Fruit fly (Drosophila melanogaster) whole organism, embryonic: ENCODE data around the gene HisCl1.

Source experiments
- Aef1 ChIP-seq: fragments of 200-800 bp; sonication (Bioruptor generic); IDR thresholded peaks from 3 replicates; pipeline ENCODE4 v1.3.6; 2022; ENCODE audit warnings: missing biosample characterization, missing genetic modification characterization
- CG10274 ChIP-seq: fragments of 200-800 bp; sonication (Bioruptor generic); optimal IDR thresholded peaks from 3 replicates; lab custom pipeline; 2017; ENCODE audit warnings: missing biosample characterization, mild to moderate bottlenecking, missing genetic modification characterization
- CG11085 ChIP-seq: fragments of 200-800 bp; sonication (Bioruptor generic); IDR thresholded peaks from 2 replicates; pipeline ENCODE4 v1.3.6; 2022; ENCODE audit warnings: missing biosample characterization, missing genetic modification characterization
- CG11093 ChIP-seq: fragments of 200-800 bp; sonication (Bioruptor generic); IDR thresholded peaks from 3 replicates; pipeline ENCODE4 v1.3.6; 2022; ENCODE audit warnings: missing biosample characterization, missing genetic modification characterization
- CG1233 ChIP-seq: fragments of 200-800 bp; sonication (Bioruptor generic); optimal IDR thresholded peaks from 4 replicates; lab custom pipeline; 2018; ENCODE audit warnings: missing biosample characterization, mild to moderate bottlenecking, missing genetic modification characterization
- CG13775 ChIP-seq: fragments of 200-800 bp; sonication (Bioruptor generic); optimal IDR thresholded peaks from 3 replicates; lab custom pipeline; 2017; ENCODE audit warnings: missing biosample characterization, mild to moderate bottlenecking, missing genetic modification characterization
- CG14050 ChIP-seq: fragments of 200-800 bp; sonication (Bioruptor generic); IDR thresholded peaks from 3 replicates; pipeline ENCODE4 v1.3.6; 2022; ENCODE audit warnings: missing biosample characterization, missing genetic modification characterization
- CG14441 ChIP-seq: fragments of 200-800 bp; sonication (Bioruptor generic); IDR thresholded peaks from 2 replicates; pipeline ENCODE4 v1.3.6; 2022; ENCODE audit warnings: missing biosample characterization, missing genetic modification characterization
- CG15011 ChIP-seq: fragments of 200-800 bp; sonication (Bioruptor generic); optimal IDR thresholded peaks from 3 replicates; lab custom pipeline; 2018; ENCODE audit warnings: missing biosample characterization, mild to moderate bottlenecking, missing genetic modification characterization
- CG16813 ChIP-seq: fragments of 200-800 bp; sonication (Bioruptor generic); IDR thresholded peaks from 3 replicates; pipeline ENCODE4 v1.3.6; 2022; ENCODE audit warnings: missing biosample characterization, missing genetic modification characterization; ENCODE audit not compliant: partially characterized antibody
- CG17359 ChIP-seq: fragments of 200-800 bp; sonication (Bioruptor generic); optimal IDR thresholded peaks from 3 replicates; lab custom pipeline; 2018; ENCODE audit warnings: missing biosample characterization, mild to moderate bottlenecking, missing genetic modification characterization, moderate library complexity
- CG18262 ChIP-seq: fragments of 200-800 bp; optimal IDR thresholded peaks from 3 replicates; lab custom pipeline; 2019; ENCODE audit warnings: missing biosample characterization, mild to moderate bottlenecking, missing genetic modification characterization, moderate library complexity
- CG1832 ChIP-seq: fragments of 200-800 bp; sonication (Bioruptor generic); optimal IDR thresholded peaks from 2 replicates; lab custom pipeline; 2017; ENCODE audit warnings: missing biosample characterization, mild to moderate bottlenecking, missing genetic modification characterization, inconsistent platforms
- CG2199 ChIP-seq: fragments of 200-800 bp; sonication (Bioruptor generic); IDR thresholded peaks from 3 replicates; pipeline ENCODE4 v1.3.6; 2022; ENCODE audit warnings: missing biosample characterization, missing genetic modification characterization
- CG32767 ChIP-seq: fragments of 200-800 bp; sonication (Bioruptor generic); IDR thresholded peaks from 2 replicates; pipeline ENCODE4 v1.3.6; 2022; ENCODE audit warnings: missing biosample characterization, missing genetic modification characterization
- CG4730 ChIP-seq: fragments of 200-800 bp; sonication (Bioruptor generic); IDR thresholded peaks from 2 replicates; pipeline ENCODE4 v1.3.6; 2022; ENCODE audit warnings: missing biosample characterization, missing genetic modification characterization
- CG7271 ChIP-seq: fragments of 200-800 bp; sonication (Bioruptor generic); optimal IDR thresholded peaks from 2 replicates; lab custom pipeline; 2018; ENCODE audit warnings: missing biosample characterization, mild to moderate bottlenecking, missing genetic modification characterization, moderate library complexity
- CG8281 ChIP-seq: fragments of 200-800 bp; sonication (Bioruptor generic); optimal IDR thresholded peaks from 2 replicates; lab custom pipeline; 2018; ENCODE audit warnings: missing biosample characterization, mild to moderate bottlenecking, missing genetic modification characterization, moderate library complexity
- CG9727 ChIP-seq: fragments of 200-800 bp; sonication (Bioruptor generic); optimal IDR thresholded peaks from 3 replicates; lab custom pipeline; 2017; ENCODE audit warnings: missing biosample characterization, mild to moderate bottlenecking, missing genetic modification characterization
- CG9797 ChIP-seq: fragments of 200-800 bp; sonication (Bioruptor generic); optimal IDR thresholded peaks from 3 replicates; lab custom pipeline; 2018; ENCODE audit warnings: missing biosample characterization, mild to moderate bottlenecking, missing genetic modification characterization
- E2f1 ChIP-seq: fragments of 200-800 bp; sonication (Bioruptor generic); IDR thresholded peaks from 2 replicates; pipeline ENCODE4 v1.3.6; 2022; ENCODE audit warnings: missing biosample characterization, missing genetic modification characterization
- Elba2 ChIP-seq: fragments of 200-800 bp; sonication (Bioruptor generic); optimal IDR thresholded peaks from 3 replicates; lab custom pipeline; 2016; ENCODE audit warnings: missing biosample characterization, missing genetic modification characterization
- HHEX ChIP-seq: fragments of 200-800 bp; sonication (Bioruptor generic); optimal IDR thresholded peaks from 3 replicates; lab custom pipeline; 2017; ENCODE audit warnings: missing biosample characterization, mild to moderate bottlenecking, missing genetic modification characterization, missing genetic modification reagents
- HLH4C ChIP-seq: fragments of 200-800 bp; sonication (Bioruptor generic); IDR thresholded peaks from 3 replicates; pipeline ENCODE4 v1.3.6; 2022; ENCODE audit warnings: missing biosample characterization, missing genetic modification characterization; ENCODE audit not compliant: partially characterized antibody
- Jarid2 ChIP-seq: fragments of 200-800 bp; sonication (Bioruptor generic); optimal IDR thresholded peaks from 3 replicates; lab custom pipeline; 2017; ENCODE audit warnings: mild to moderate bottlenecking, missing biosample characterization, missing genetic modification reagents, missing genetic modification characterization
- Sox100B ChIP-seq: fragments of 200-800 bp; sonication (Bioruptor generic); optimal IDR thresholded peaks from 3 replicates; lab custom pipeline; 2018; ENCODE audit warnings: missing biosample characterization, mild to moderate bottlenecking, missing genetic modification characterization
- Stat92E ChIP-seq, 3 experiments: fragments of >200 bp in 2 of 3; fragments of 200-800 bp in 1 of 3; sonication (Bioruptor generic) in 1 of 3; optimal IDR thresholded peaks; 2 replicates each; lab custom pipeline; 2017 to 2019; ENCODE audit warnings: missing biosample characterization in 3 of 3, missing genetic modification characterization in 3 of 3, mild to moderate bottlenecking in 1 of 3, moderate library complexity in 1 of 3
- Usf ChIP-seq: fragments of 200-800 bp; sonication (Bioruptor generic); optimal IDR thresholded peaks from 2 replicates; lab custom pipeline; 2017; ENCODE audit warnings: missing genotype, missing biosample characterization, missing genetic modification characterization
- abd-A ChIP-seq: fragments of 200-800 bp; sonication (Bioruptor generic); optimal IDR thresholded peaks from 3 replicates; lab custom pipeline; 2019; ENCODE audit warnings: missing biosample characterization, mild to moderate bottlenecking, missing genetic modification characterization, moderate library complexity
- ac ChIP-seq: fragments of 200-800 bp; sonication (Bioruptor generic); optimal IDR thresholded peaks from 3 replicates; lab custom pipeline; 2017; ENCODE audit warnings: missing biosample characterization, mild to moderate bottlenecking, missing genetic modification characterization
- br ChIP-seq: fragments of >200 bp; optimal IDR thresholded peaks from 2 replicates; lab custom pipeline; 2017
- cas ChIP-seq: fragments of 200-800 bp; sonication (Bioruptor generic); IDR thresholded peaks from 2 replicates; pipeline ENCODE4 v1.3.6; 2022; ENCODE audit warnings: missing biosample characterization, missing genetic modification characterization
- chm ChIP-seq: fragments of 200-800 bp; sonication (Bioruptor generic); IDR thresholded peaks from 2 replicates; pipeline ENCODE4 v1.3.6; 2022; ENCODE audit warnings: missing biosample characterization, missing genetic modification characterization
- crp ChIP-seq, 2 experiments: fragments of 200-800 bp; sonication (Bioruptor generic); optimal IDR thresholded peaks; 2 replicates in 1 of 2; 3 replicates in 1 of 2; lab custom pipeline; 2017; ENCODE audit warnings: missing biosample characterization in 2 of 2, missing genetic modification characterization in 2 of 2, mild to moderate bottlenecking in 1 of 2, moderate library complexity in 1 of 2
- danr ChIP-seq: fragments of 200-800 bp; sonication (Bioruptor generic); IDR thresholded peaks from 2 replicates; pipeline ENCODE4 v1.3.6; 2022; ENCODE audit warnings: missing biosample characterization, missing genetic modification characterization
- gce ChIP-seq: fragments of 200-800 bp; sonication (Bioruptor generic); IDR thresholded peaks from 3 replicates; pipeline ENCODE4 v1.3.6; 2022; ENCODE audit warnings: missing biosample characterization, missing genetic modification characterization
- ind ChIP-seq: fragments of 200-800 bp; sonication (Bioruptor generic); optimal IDR thresholded peaks from 3 replicates; lab custom pipeline; 2016; ENCODE audit warnings: missing biosample characterization, missing genetic modification characterization
- kni ChIP-seq: fragments of 200-800 bp; sonication (Bioruptor generic); optimal IDR thresholded peaks from 3 replicates; lab custom pipeline; 2017; ENCODE audit warnings: mild to moderate bottlenecking, missing biosample characterization, missing genetic modification reagents, missing genetic modification characterization
- lilli ChIP-seq: fragments of 200-800 bp; sonication (Bioruptor generic); optimal IDR thresholded peaks from 3 replicates; lab custom pipeline; 2016; ENCODE audit warnings: missing biosample characterization, missing genetic modification characterization
- luna ChIP-seq: fragments of 200-800 bp; sonication (Bioruptor generic); optimal IDR thresholded peaks from 2 replicates; lab custom pipeline; 2016; ENCODE audit warnings: missing biosample characterization, missing genetic modification characterization
- oc ChIP-seq: fragments of 200-800 bp; sonication (Bioruptor generic); optimal IDR thresholded peaks from 2 replicates; lab custom pipeline; 2018; ENCODE audit warnings: missing biosample characterization, mild to moderate bottlenecking, missing genetic modification characterization, moderate library complexity
- pb ChIP-seq: fragments of 200-800 bp; sonication (Bioruptor generic); optimal IDR thresholded peaks from 3 replicates; lab custom pipeline; 2016; ENCODE audit warnings: missing biosample characterization, missing genetic modification characterization
- pfk ChIP-seq: fragments of 200-800 bp; sonication (Bioruptor generic); optimal IDR thresholded peaks from 2 replicates; lab custom pipeline; 2018; ENCODE audit warnings: missing biosample characterization, mild to moderate bottlenecking, missing genetic modification characterization, moderate library complexity
- rib ChIP-seq: fragments of 200-800 bp; sonication (Bioruptor generic); IDR thresholded peaks from 2 replicates; pipeline ENCODE4 v1.3.6; 2022; ENCODE audit warnings: missing biosample characterization, missing genetic modification characterization
- seq ChIP-seq: fragments of 200-800 bp; sonication (Bioruptor generic); IDR thresholded peaks from 2 replicates; pipeline ENCODE4 v1.3.6; 2022; ENCODE audit warnings: missing biosample characterization, missing genetic modification characterization
- slou ChIP-seq: fragments of 200-800 bp; sonication (Bioruptor generic); optimal IDR thresholded peaks from 3 replicates; lab custom pipeline; 2016; ENCODE audit warnings: missing biosample characterization, missing genetic modification characterization
- tin ChIP-seq: fragments of 200-800 bp; sonication (Bioruptor generic); optimal IDR thresholded peaks from 3 replicates; lab custom pipeline; 2016; ENCODE audit warnings: missing biosample characterization, missing genetic modification characterization
- usp ChIP-seq: fragments of >200 bp; optimal IDR thresholded peaks from 2 replicates; lab custom pipeline; 2017; ENCODE audit warnings: missing biosample characterization, missing genetic modification characterization

HisCl1 gene

DNA sequence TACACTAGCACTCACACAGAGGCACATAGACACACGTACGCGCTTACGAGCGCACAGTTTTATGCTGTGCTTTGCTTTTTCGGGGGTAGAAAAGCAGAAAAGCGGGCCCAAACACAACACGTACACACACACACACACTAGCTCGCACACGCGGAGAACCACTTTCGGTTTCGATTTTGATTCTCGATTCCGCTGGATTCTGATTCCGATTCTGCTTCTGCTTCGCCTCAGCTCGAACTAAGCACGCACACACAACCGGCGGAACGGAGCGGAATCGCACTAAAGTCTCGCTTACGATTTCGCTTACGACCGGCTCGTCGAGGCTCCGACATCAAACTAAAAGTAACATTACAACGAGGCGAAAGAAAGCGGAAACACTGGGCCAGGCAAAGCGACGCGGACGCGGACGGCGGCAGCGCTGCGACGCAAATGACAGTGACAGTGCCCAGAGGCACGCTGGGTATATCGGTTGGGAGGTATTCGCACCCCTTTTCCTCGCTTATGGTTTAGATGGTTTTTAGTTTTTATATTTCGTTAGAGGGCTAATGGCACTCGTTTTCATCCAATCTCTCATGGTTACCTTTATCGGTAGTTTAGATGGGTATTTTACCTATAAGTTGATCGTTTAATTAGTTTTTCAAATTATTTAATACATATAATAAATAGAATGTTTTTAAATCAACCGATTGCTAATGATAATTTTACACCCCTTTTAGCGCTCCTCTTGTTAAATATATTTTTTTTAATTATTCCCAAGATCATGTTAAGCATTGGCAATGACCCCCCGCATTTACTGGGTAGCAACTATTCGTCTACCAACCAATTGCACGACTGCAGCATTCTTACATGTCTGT is 8.7 kb upstream of the HisCl1 start (continued):
- TF ChIP-seq CG14050 (GFP tag; lab: Robert Waterston, UW) = 0 out of 3 replicates have a peak, but pooled peaks have one; percentile 8
- TF ChIP-seq kni (GFP tag; lab: Kevin White, UChicago) = peak; percentile 97
- TF ChIP-seq CG9797 (GFP tag; lab: Kevin White, UChicago) = no peak
- TF ChIP-seq oc (tag; lab: Kevin White, UChicago) = peak; percentile 8
- TF ChIP-seq E2f1 = 0 out of 2 replicates have a peak, but pooled peaks have one; percentile 27
- 0 out of 3 replicates have a peak, but pooled peaks have one; percentile 41 for TF ChIP-seq CG16813
- TF ChIP-seq Stat92E (GFP tag; optimal IDR thresholded peaks at IDR 0.05; lab: Kevin White, UChicago) = peak in 1 of 3 experiments; percentile 74
- TF ChIP-seq abd-A (tag; lab: Kevin White, UChicago) = peak; percentile 93
- peak; percentile 87 for TF ChIP-seq CG18262 (tag; lab: Kevin White, UChicago)
- TF ChIP-seq pb = no peak
- peak; percentile 90 for TF ChIP-seq Sox100B (GFP tag; lab: Kevin White, UChicago)
- TF ChIP-seq CG11093 (GFP tag; lab: Robert Waterston, UW) = peak; percentile 45; the same call in 1 of the 3 replicates
- peak in 1 of 2 experiments; percentile 13 for TF ChIP-seq crp (GFP tag; optimal IDR thresholded peaks at IDR 0.05; lab: Kevin White, UChicago)
- no peak for TF ChIP-seq cas (GFP tag; lab: Robert Waterston, UW)
- TF ChIP-seq CG2199 = peak; percentile 95
- no peak for TF ChIP-seq CG7271 (tag; lab: Kevin White, UChicago)
- peak; percentile 26 for TF ChIP-seq CG17359 (tag; lab: Kevin White, UChicago)
- peak; percentile 47; the same call in 1 of the 3 replicates for TF ChIP-seq HLH4C (GFP tag; lab: Robert Waterston, UW)
- TF ChIP-seq CG4730 (GFP tag; lab: Robert Waterston, UW) = 0 out of 2 replicates have a peak, but pooled peaks have one; percentile 20
- no peak for TF ChIP-seq Aef1
- peak; percentile 58; the same call in 1 of the 3 replicates for TF ChIP-seq gce
- no peak for TF ChIP-seq br (lab: Kevin White, UChicago)
- TF ChIP-seq pfk (GFP tag; lab: Kevin White, UChicago) = peak; percentile 88
- peak; percentile 66 for TF ChIP-seq Usf (GFP tag; lab: Kevin White, UChicago)
- peak; percentile 11 for TF ChIP-seq CG10274
- no peak for TF ChIP-seq usp (GFP tag; lab: Kevin White, UChicago)
- peak; percentile 31 for TF ChIP-seq tin
- TF ChIP-seq CG14441 (GFP tag; lab: Robert Waterston, UW) = no peak; the same call in 1 of the 2 replicates
- peak; percentile 44 for TF ChIP-seq CG15011 (GFP tag; lab: Kevin White, UChicago)
- peak; percentile 48 for TF ChIP-seq danr (GFP tag; lab: Robert Waterston, UW)
- peak; percentile 40 for TF ChIP-seq CG32767 (GFP tag; lab: Robert Waterston, UW)
- TF ChIP-seq CG8281 (tag; lab: Kevin White, UChicago) = peak; percentile 9
- peak; percentile 28 for TF ChIP-seq ind
- peak; percentile 18 for TF ChIP-seq slou (GFP tag; lab: Kevin White, UChicago)
- TF ChIP-seq luna = peak; percentile 22
- peak; percentile 87 for TF ChIP-seq CG9727 (GFP tag; lab: Kevin White, UChicago)
- TF ChIP-seq seq (GFP tag; lab: Robert Waterston, UW) = peak; percentile 61; the same call in 1 of the 2 replicates
- peak; percentile 56 for TF ChIP-seq CG1233 (GFP tag; lab: Kevin White, UChicago)
- no peak for TF ChIP-seq Elba2 (GFP tag; lab: Kevin White, UChicago)
- TF ChIP-seq rib = peak; percentile 78; the same call in 1 of the 2 replicates
- TF ChIP-seq Jarid2 = peak; percentile 95
- TF ChIP-seq CG11085 (GFP tag; lab: Robert Waterston, UW) = 0 out of 2 replicates have a peak, but pooled peaks have one; percentile 15
- TF ChIP-seq HHEX (GFP tag; lab: Kevin White, UChicago) = peak; percentile 51
- TF ChIP-seq CG13775 (GFP tag; lab: Kevin White, UChicago) = peak; percentile 88
- peak; percentile 39 for TF ChIP-seq lilli (GFP tag; lab: Kevin White, UChicago)
- peak; percentile 22 for TF ChIP-seq ac (GFP tag; lab: Kevin White, UChicago)
- no peak for TF ChIP-seq CG1832
- peak; percentile 64; the same call in 1 of the 2 replicates for TF ChIP-seq chm (GFP tag; lab: Robert Waterston, UW)
